Fruit fly (Drosophila melanogaster) whole organism, pupa: ENCODE data around the gene CG15546.

Experiments
- CG17806 ChIP-seq: fragments of 200-800 bp; sonication (Bioruptor generic); optimal IDR thresholded peaks from 2 replicates; lab custom pipeline; 2018; ENCODE audit warnings: missing biosample characterization, mild to moderate bottlenecking, missing genetic modification characterization, moderate library complexity
- CG32121 ChIP-seq: fragments of 200-800 bp; sonication (Bioruptor generic); IDR thresholded peaks from 2 replicates; pipeline ENCODE4 v1.3.6; 2022; ENCODE audit warnings: missing biosample characterization, missing genetic modification characterization
- CG34367 ChIP-seq: fragments of 200-800 bp; sonication (Bioruptor generic); optimal IDR thresholded peaks from 2 replicates; lab custom pipeline; 2018; ENCODE audit warnings: missing biosample characterization, mild to moderate bottlenecking, missing genetic modification characterization
- CG4496 ChIP-seq: fragments of 200-800 bp; sonication (Bioruptor generic); IDR thresholded peaks from 3 replicates; pipeline ENCODE4 v1.3.6; 2022; ENCODE audit warnings: missing biosample characterization, missing genetic modification characterization
- CG8301 ChIP-seq: fragments of 200-800 bp; sonication (Bioruptor generic); optimal IDR thresholded peaks from 2 replicates; lab custom pipeline; 2018; ENCODE audit warnings: missing biosample characterization, mild to moderate bottlenecking, missing genetic modification characterization
- CG9948 ChIP-seq: fragments of 200-800 bp; sonication (Bioruptor generic); optimal IDR thresholded peaks from 2 replicates; lab custom pipeline; 2018; ENCODE audit warnings: missing biosample characterization, mild to moderate bottlenecking, missing genetic modification characterization, moderate library complexity
- D1 ChIP-seq: fragments of 200-800 bp; sonication (Bioruptor generic); optimal IDR thresholded peaks from 2 replicates; lab custom pipeline; 2018; ENCODE audit warnings: missing biosample characterization, mild to moderate bottlenecking, missing genetic modification characterization, moderate library complexity
- EcR ChIP-seq: fragments of 200-800 bp; sonication (Bioruptor generic); optimal IDR thresholded peaks from 3 replicates; lab custom pipeline; 2019; ENCODE audit warnings: missing biosample characterization, missing genetic modification characterization, mild to moderate bottlenecking, moderate library complexity, missing genetic modification reagents
- Ets98B ChIP-seq: fragments of 200-800 bp; sonication (Bioruptor generic); IDR thresholded peaks from 2 replicates; pipeline ENCODE4 v1.3.6; 2022; ENCODE audit warnings: missing biosample characterization, missing genetic modification characterization
- Pif1A ChIP-seq: fragments of 200-800 bp; sonication (Bioruptor generic); optimal IDR thresholded peaks from 3 replicates; lab custom pipeline; 2016; ENCODE audit warnings: missing biosample characterization, missing genetic modification characterization
- fd96Ca ChIP-seq: fragments of 200-800 bp; sonication (Bioruptor generic); IDR thresholded peaks from 3 replicates; pipeline ENCODE4 v1.3.6; 2022; ENCODE audit warnings: missing biosample characterization, missing genetic modification characterization
- gl ChIP-seq: fragments of 200-800 bp; sonication (Bioruptor generic); optimal IDR thresholded peaks from 2 replicates; lab custom pipeline; 2018; ENCODE audit warnings: missing biosample characterization, mild to moderate bottlenecking, missing genetic modification characterization

- TF ChIP-seq EcR (no peak), gl (no peak), CG32121 (GFP tag; lab: Robert Waterston, UW) (no peak), CG8301 (tag; lab: Kevin White, UChicago) (no peak), Pif1A (GFP tag; lab: Kevin White, UChicago) (no peak), CG17806 (tag; lab: Kevin White, UChicago) (no peak), fd96Ca (no peak), Ets98B (GFP tag; lab: Robert Waterston, UW) (no peak), CG9948 (no peak), D1 (tag; lab: Kevin White, UChicago) (no peak), CG4496 (no peak), CG34367 (tag; lab: Kevin White, UChicago) (no peak)
Measured at dm6 chr3R:30888550-30889259, 12.7 kb upstream of the CG15546 start, which contains the start of gene Sap-r.
